Worm (Caenorhabditis elegans) whole organism, late embryonic: ENCODE measurements around the gene srx-96.

Experiments
- ama-1 ChIP-seq: fragments of 150-350 bp; optimal IDR thresholded peaks from 2 replicates; lab custom pipeline; 2014
- ceh-14 ChIP-seq: sonication (generic microtip); optimal IDR thresholded peaks from 2 replicates; lab custom pipeline; 2016; ENCODE audit warnings: missing genotype, missing genetic modification characterization, missing compliant biosample characterization
- ets-4 ChIP-seq: sonication (generic microtip); optimal IDR thresholded peaks from 2 replicates; lab custom pipeline; 2016; ENCODE audit warnings: missing genetic modification characterization, missing compliant biosample characterization
- fkh-10 ChIP-seq: fragments of 150-350 bp; optimal IDR thresholded peaks from 2 replicates; lab custom pipeline; 2014; ENCODE audit warnings: missing biosample characterization, missing genetic modification reagents, missing genetic modification characterization
- hlh-6 ChIP-seq: sonication (generic microtip); optimal IDR thresholded peaks from 2 replicates; lab custom pipeline; 2016; ENCODE audit warnings: missing genotype, missing genetic modification characterization, missing compliant biosample characterization
- lim-6 ChIP-seq: sonication (generic microtip); optimal IDR thresholded peaks from 2 replicates; lab custom pipeline; 2016; ENCODE audit warnings: missing genetic modification characterization, missing compliant biosample characterization
- nfya-1 ChIP-seq: sonication (generic microtip); optimal IDR thresholded peaks from 2 replicates; lab custom pipeline; 2017; ENCODE audit warnings: missing genetic modification characterization, mild to moderate bottlenecking, missing compliant biosample characterization, antibody characterized with exemption, moderate library complexity

DNA sequence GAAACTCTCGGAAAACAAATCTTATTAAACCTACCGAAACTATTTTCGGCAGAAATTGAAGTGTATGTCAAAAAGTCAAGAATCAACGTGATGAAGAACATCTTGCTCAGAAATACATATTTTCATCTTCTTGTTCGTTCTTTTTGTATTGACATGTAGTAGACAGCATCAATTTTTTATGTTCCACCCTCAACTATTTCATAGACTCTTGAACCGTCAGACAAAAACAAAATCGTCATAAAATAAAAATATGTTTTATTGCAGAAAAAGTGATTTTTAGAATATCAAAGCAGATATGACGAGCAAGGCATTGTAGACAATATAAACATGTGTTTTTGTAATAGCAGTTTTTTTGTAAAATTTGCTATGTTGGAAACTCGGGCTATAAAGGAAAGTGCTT lies 13.6 kb downstream of the srx-96 start, which contains the start of gene F35E12.2:
- TF ChIP-seq nfya-1 (no peak), ceh-14 (tag; lab: Kevin White, UChicago) (no peak), fkh-10 (GFP tag; lab: Kevin White, UChicago) (no peak), ets-4 (no peak), ama-1 (lab: Kevin White, UChicago) (no peak), hlh-6 (tag; lab: Kevin White, UChicago) (no peak), lim-6 (tag; lab: Kevin White, UChicago) (no peak)
